Worm (Caenorhabditis elegans) whole organism, young adult: ENCODE data around the gene C02F5.12.

Source experiments
- B0261.1 ChIP-seq: sonication (generic microtip); optimal IDR thresholded peaks from 2 replicates; lab custom pipeline; 2016; ENCODE audit warnings: mild to moderate bottlenecking, missing genetic modification characterization, moderate library complexity, missing compliant biosample characterization
- C17E4.6 ChIP-seq: fragments of 200-800 bp; sonication (Bioruptor generic); IDR thresholded peaks from 2 replicates; pipeline ENCODE4 v1.3.6; 2022; ENCODE audit warnings: missing genetic modification reagents, missing genetic modification characterization, missing compliant biosample characterization
- D2030.7 ChIP-seq: fragments of 200-800 bp; sonication (Bioruptor generic); IDR thresholded peaks from 2 replicates; pipeline ENCODE4 v1.3.6; 2022; ENCODE audit warnings: missing genetic modification reagents, missing genetic modification characterization, missing compliant biosample characterization
- F10E7.11 ChIP-seq: sonication (generic microtip); optimal IDR thresholded peaks from 2 replicates; lab custom pipeline; 2017; ENCODE audit warnings: mild to moderate bottlenecking, missing genetic modification characterization, moderate library complexity, missing compliant biosample characterization
- F22D6.2 ChIP-seq: sonication (generic microtip); optimal IDR thresholded peaks from 2 replicates; lab custom pipeline; 2016; ENCODE audit warnings: mild to moderate bottlenecking, missing genetic modification characterization, missing compliant biosample characterization
- F37B4.10 ChIP-seq: fragments of 200-800 bp; sonication (Bioruptor generic); IDR thresholded peaks from 2 replicates; pipeline ENCODE4 v1.3.6; 2022; ENCODE audit warnings: missing genetic modification characterization, missing compliant biosample characterization
- K12H6.12 ChIP-seq: fragments of 200-800 bp; sonication (Bioruptor generic); optimal IDR thresholded peaks from 2 replicates; lab custom pipeline; 2018; ENCODE audit warnings: mild to moderate bottlenecking, missing genetic modification characterization, missing compliant biosample characterization
- T26A5.8 ChIP-seq: sonication (generic microtip); optimal IDR thresholded peaks from 2 replicates; lab custom pipeline; 2016; ENCODE audit warnings: missing genetic modification characterization, missing compliant biosample characterization
- Y56A3A.18 ChIP-seq: fragments of 200-800 bp; sonication (Bioruptor generic); IDR thresholded peaks from 2 replicates; pipeline ENCODE4 v1.3.6; 2022; ENCODE audit warnings: missing genetic modification reagents, missing genetic modification characterization, missing compliant biosample characterization
- Y95B8A.8 ChIP-seq: fragments of 200-800 bp; sonication (Bioruptor generic); IDR thresholded peaks from 2 replicates; pipeline ENCODE4 v1.3.6; 2022; ENCODE audit warnings: missing genetic modification reagents, missing genetic modification characterization, missing compliant biosample characterization
- ama-1 ChIP-seq, 3 experiments: fragments of 150-350 bp in 1 of 3; sonication (generic microtip) in 2 of 3; optimal IDR thresholded peaks; 2 replicates each; lab custom pipeline; 2014 to 2018; ENCODE audit warnings: missing biosample characterization in 2 of 3, missing genetic modification characterization in 2 of 3, missing genetic modification reagents in 2 of 3
- aptf-3 ChIP-seq: fragments of 200-800 bp; sonication (Bioruptor generic); IDR thresholded peaks from 2 replicates; pipeline ENCODE4 v1.3.6; 2022; ENCODE audit warnings: missing genetic modification characterization, missing compliant biosample characterization
- attf-3 ChIP-seq: fragments of 200-800 bp; sonication (Bioruptor generic); conservative IDR thresholded peaks from 2 replicates; pipeline ENCODE4 v1.3.6; 2022; ENCODE audit warnings: missing genetic modification reagents, missing genetic modification characterization, missing compliant biosample characterization
- bed-1 ChIP-seq: fragments of 200-800 bp; sonication (Bioruptor generic); IDR thresholded peaks from 2 replicates; pipeline ENCODE4 v1.3.6; 2022; ENCODE audit warnings: missing genetic modification reagents, missing genetic modification characterization, missing compliant biosample characterization
- ceh-100 ChIP-seq: fragments of 200-800 bp; sonication (Bioruptor generic); IDR thresholded peaks from 2 replicates; pipeline ENCODE4 v1.3.6; 2022; ENCODE audit warnings: missing genetic modification reagents, missing genetic modification characterization, missing compliant biosample characterization
- ceh-27 ChIP-seq: fragments of 200-800 bp; sonication (Bioruptor generic); optimal IDR thresholded peaks from 2 replicates; lab custom pipeline; 2018; ENCODE audit warnings: mild to moderate bottlenecking, missing genetic modification characterization, moderate library complexity, missing compliant biosample characterization
- ceh-79 ChIP-seq: sonication (generic microtip); optimal IDR thresholded peaks from 2 replicates; lab custom pipeline; 2017; ENCODE audit warnings: mild to moderate bottlenecking, missing genetic modification characterization, missing compliant biosample characterization
- chd-7 ChIP-seq: sonication (generic microtip); optimal IDR thresholded peaks from 2 replicates; lab custom pipeline; 2016; ENCODE audit warnings: mild to moderate bottlenecking, missing genetic modification characterization, moderate library complexity, missing compliant biosample characterization
- die-1 ChIP-seq: sonication (generic microtip); optimal IDR thresholded peaks from 2 replicates; lab custom pipeline; 2016; ENCODE audit warnings: missing genotype, mild to moderate bottlenecking, missing genetic modification characterization, missing compliant biosample characterization
- egl-44 ChIP-seq: fragments of 200-800 bp; sonication (Bioruptor generic); IDR thresholded peaks from 2 replicates; pipeline ENCODE4 v1.3.6; 2022; ENCODE audit warnings: missing genetic modification reagents, missing genetic modification characterization, missing compliant biosample characterization
- egrh-3 ChIP-seq: fragments of 200-800 bp; sonication (Bioruptor generic); IDR thresholded peaks from 2 replicates; pipeline ENCODE4 v1.3.6; 2022; ENCODE audit warnings: missing genetic modification reagents, missing genetic modification characterization, missing compliant biosample characterization
- ekl-4 ChIP-seq: fragments of 200-800 bp; sonication (Bioruptor generic); IDR thresholded peaks from 2 replicates; pipeline ENCODE4 v1.3.6; 2022; ENCODE audit warnings: missing genetic modification reagents, missing genetic modification characterization, missing compliant biosample characterization
- gei-17 ChIP-seq: fragments of 200-800 bp; sonication (Bioruptor generic); optimal IDR thresholded peaks from 2 replicates; lab custom pipeline; 2018; ENCODE audit warnings: mild to moderate bottlenecking, missing genetic modification characterization, missing compliant biosample characterization
- hlh-12 ChIP-seq: sonication (generic microtip); optimal IDR thresholded peaks from 2 replicates; lab custom pipeline; 2016; ENCODE audit warnings: missing genetic modification characterization, missing compliant biosample characterization
- hlh-26 ChIP-seq: fragments of 200-800 bp; sonication (Bioruptor generic); conservative IDR thresholded peaks from 2 replicates; pipeline ENCODE4 v1.3.6; 2022; ENCODE audit warnings: missing genetic modification reagents, missing genetic modification characterization, missing compliant biosample characterization
- hmg-20 ChIP-seq: fragments of 200-800 bp; sonication (Bioruptor generic); IDR thresholded peaks from 2 replicates; pipeline ENCODE4 v1.3.6; 2022; ENCODE audit warnings: missing genetic modification reagents, missing genetic modification characterization, missing compliant biosample characterization
- hrde-1 ChIP-seq: sonication (generic microtip); optimal IDR thresholded peaks from 2 replicates; lab custom pipeline; 2016; ENCODE audit warnings: missing genetic modification characterization, mild to moderate bottlenecking, missing compliant biosample characterization, moderate library complexity, missing genotype, missing genetic modification reagents, borderline replicate concordance
- lag-1 ChIP-seq: fragments of 200-800 bp; sonication (Bioruptor generic); IDR thresholded peaks from 2 replicates; pipeline ENCODE4 v1.3.6; 2022; ENCODE audit warnings: missing genetic modification reagents, missing genetic modification characterization, missing compliant biosample characterization
- lin-35 ChIP-seq, 3 experiments: fragments of 150-350 bp in 2 of 3; sonication (generic microtip) in 1 of 3; optimal IDR thresholded peaks; 2 replicates each; lab custom pipeline; 2014 to 2018; ENCODE audit warnings: missing biosample characterization in 3 of 3, missing genetic modification characterization in 3 of 3, missing genetic modification reagents in 3 of 3
- madf-10 ChIP-seq: sonication (generic microtip); optimal IDR thresholded peaks from 2 replicates; lab custom pipeline; 2016; ENCODE audit warnings: mild to moderate bottlenecking, missing genetic modification characterization, missing compliant biosample characterization
- madf-3 ChIP-seq: fragments of 200-800 bp; sonication (Bioruptor generic); IDR thresholded peaks from 2 replicates; pipeline ENCODE4 v1.3.6; 2022; ENCODE audit warnings: missing genetic modification reagents, missing genetic modification characterization, missing compliant biosample characterization
- madf-6 ChIP-seq: fragments of 200-800 bp; sonication (Bioruptor generic); IDR thresholded peaks from 2 replicates; pipeline ENCODE4 v1.3.6; 2022; ENCODE audit warnings: missing genetic modification reagents, missing genetic modification characterization, missing compliant biosample characterization
- nfya-1 ChIP-seq: sonication (generic microtip); optimal IDR thresholded peaks from 2 replicates; lab custom pipeline; 2017; ENCODE audit warnings: antibody characterized with exemption, missing compliant biosample characterization, missing genetic modification characterization, borderline replicate concordance; ENCODE audit not compliant: insufficient read depth
- nhr-120 ChIP-seq: fragments of 200-800 bp; sonication (Bioruptor generic); IDR thresholded peaks from 2 replicates; pipeline ENCODE4 v1.3.6; 2022; ENCODE audit warnings: missing genetic modification characterization, missing compliant biosample characterization
- repo-1 ChIP-seq: sonication (generic microtip); optimal IDR thresholded peaks from 2 replicates; lab custom pipeline; 2017; ENCODE audit warnings: mild to moderate bottlenecking, missing genetic modification characterization, missing compliant biosample characterization
- rpc-1 ChIP-seq, 2 experiments: fragments of 150-350 bp in 1 of 2; sonication (generic microtip) in 1 of 2; optimal IDR thresholded peaks; 2 replicates each; lab custom pipeline; 2014 to 2018; ENCODE audit warnings: missing biosample characterization in 1 of 2, missing genetic modification characterization in 1 of 2, missing genetic modification reagents in 1 of 2, missing genotype in 1 of 2
- snpc-1.3 ChIP-seq: sonication (generic microtip); optimal IDR thresholded peaks from 2 replicates; lab custom pipeline; 2017; ENCODE audit warnings: missing genetic modification characterization, mild to moderate bottlenecking, missing compliant biosample characterization, antibody characterized with exemption, moderate library complexity, missing genotype, missing genetic modification reagents; ENCODE audit not compliant: insufficient read depth
- snpc-3.4 ChIP-seq: sonication (generic microtip); optimal IDR thresholded peaks from 2 replicates; lab custom pipeline; 2017; ENCODE audit warnings: missing genetic modification characterization, mild to moderate bottlenecking, missing compliant biosample characterization, antibody characterized with exemption, moderate library complexity, missing genotype, missing genetic modification reagents
- tbp1 ChIP-seq: fragments of 200-800 bp; sonication (Bioruptor generic); optimal IDR thresholded peaks from 2 replicates; lab custom pipeline; 2018; ENCODE audit warnings: mild to moderate bottlenecking, missing genetic modification characterization, missing compliant biosample characterization
- tbx-9 ChIP-seq: sonication (generic microtip); optimal IDR thresholded peaks from 2 replicates; lab custom pipeline; 2016; ENCODE audit warnings: borderline replicate concordance, missing genetic modification characterization, inconsistent platforms, missing compliant biosample characterization
- xnd-1 ChIP-seq: sonication (generic microtip); optimal IDR thresholded peaks from 2 replicates; lab custom pipeline; 2016; ENCODE audit warnings: missing genotype, missing genetic modification reagents, missing genetic modification characterization, missing compliant biosample characterization
- zfh-2 ChIP-seq: fragments of 200-800 bp; sonication (Bioruptor generic); conservative IDR thresholded peaks from 2 replicates; pipeline ENCODE4 v1.3.6; 2022; ENCODE audit warnings: missing genetic modification reagents, missing genetic modification characterization, missing compliant biosample characterization
- zim-3 ChIP-seq: sonication (generic microtip); optimal IDR thresholded peaks from 2 replicates; lab custom pipeline; 2017; ENCODE audit warnings: mild to moderate bottlenecking, missing genetic modification characterization, moderate library complexity, missing compliant biosample characterization
- ztf-26 ChIP-seq: sonication (generic microtip); optimal IDR thresholded peaks from 2 replicates; lab custom pipeline; 2017; ENCODE audit warnings: missing genetic modification characterization, missing compliant biosample characterization
- ztf-6 ChIP-seq: fragments of 200-800 bp; sonication (Bioruptor generic); IDR thresholded peaks from 2 replicates; pipeline ENCODE4 v1.3.6; 2022; ENCODE audit warnings: missing genetic modification reagents, missing genetic modification characterization, missing compliant biosample characterization

C02F5.12 gene

ce11 chrIII:8286824-8287223, 44.0 kb upstream of the C02F5.12 start:
- TF ChIP-seq snpc-3.4 (tag; lab: Kevin White, UChicago) (no peak), B0261.1 (tag; lab: Kevin White, UChicago) (no peak), lag-1 (no peak), rpc-1 (optimal IDR thresholded peaks at IDR 0.05; lab: Kevin White, UChicago) (no peak), rpc-1 (tag; optimal IDR thresholded peaks at IDR 0.05; lab: Kevin White, UChicago) (no peak), lin-35 (GFP tag; optimal IDR thresholded peaks at IDR 0.05; lab: Kevin White, UChicago) (no peak), zim-3 (tag; lab: Kevin White, UChicago) (no peak), die-1 (tag; lab: Kevin White, UChicago) (no peak), egl-44 (GFP tag; lab: Robert Waterston, UW) (no peak), Y56A3A.18 (no peak), Y95B8A.8 (GFP tag; lab: Robert Waterston, UW) (no peak), chd-7 (no peak), tbp1 (no peak), bed-1 (no peak), F10E7.11 (tag; lab: Kevin White, UChicago) (no peak), attf-3 (GFP tag; lab: Robert Waterston, UW) (no peak), hrde-1 (no peak), nhr-120 (GFP tag; lab: Robert Waterston, UW) (no peak), repo-1 (tag; lab: Kevin White, UChicago) (no peak), ztf-6 (GFP tag; lab: Robert Waterston, UW) (no peak), gei-17 (no peak)

ce11 chrIII:8286003-8286402, 43.2 kb upstream of the C02F5.12 start:
- TF ChIP-seq zfh-2 (GFP tag; lab: Robert Waterston, UW) (no peak), ceh-27 (GFP tag; lab: Kevin White, UChicago) (peak; percentile 18)
- TF ChIP-seq, all 124 proteins: peak for 1

ce11 chrIII:8283525-8283924, 40.7 kb upstream of the C02F5.12 start:
- TF ChIP-seq K12H6.12 (tag; lab: Kevin White, UChicago) = no peak
- TF ChIP-seq tbx-9 (tag; lab: Kevin White, UChicago) = no peak
- no peak for TF ChIP-seq egrh-3 (GFP tag; lab: Robert Waterston, UW)
- no peak for TF ChIP-seq hlh-12 (tag; lab: Kevin White, UChicago)
- no peak for TF ChIP-seq F37B4.10
- TF ChIP-seq madf-3 (GFP tag; lab: Robert Waterston, UW) = no peak
- TF ChIP-seq Y56A3A.18 = no peak
- no peak for TF ChIP-seq hlh-26
- TF ChIP-seq rpc-1 (optimal IDR thresholded peaks at IDR 0.05; lab: Kevin White, UChicago) = no peak
- TF ChIP-seq rpc-1 (tag; optimal IDR thresholded peaks at IDR 0.05; lab: Kevin White, UChicago) = no peak
- TF ChIP-seq D2030.7 (GFP tag; lab: Robert Waterston, UW) = no peak
- no peak for TF ChIP-seq chd-7
- TF ChIP-seq madf-6 (GFP tag; lab: Robert Waterston, UW) = no peak
- no peak for TF ChIP-seq snpc-1.3 (tag; lab: Kevin White, UChicago)
- no peak for TF ChIP-seq B0261.1 (tag; lab: Kevin White, UChicago)
- TF ChIP-seq ekl-4 = no peak
- TF ChIP-seq, all 124 proteins: peak for 0

- TF ChIP-seq ceh-79 (tag; lab: Kevin White, UChicago) = no peak
- TF ChIP-seq madf-10 (tag; lab: Kevin White, UChicago) = no peak
- TF ChIP-seq ztf-6 (GFP tag; lab: Robert Waterston, UW) = no peak
- no peak for TF ChIP-seq repo-1 (tag; lab: Kevin White, UChicago)
- no peak for TF ChIP-seq ama-1 (optimal IDR thresholded peaks at IDR 0.05; lab: Kevin White, UChicago)
- no peak for TF ChIP-seq ama-1 (GFP tag; optimal IDR thresholded peaks at IDR 0.05; lab: Kevin White, UChicago)
- no peak for TF ChIP-seq xnd-1 (tag; lab: Kevin White, UChicago)
- no peak for TF ChIP-seq aptf-3
- TF ChIP-seq nfya-1 (tag; lab: Kevin White, UChicago) = no peak
- no peak for TF ChIP-seq ceh-100 (GFP tag; lab: Robert Waterston, UW)
- no peak for TF ChIP-seq C17E4.6 (GFP tag; lab: Robert Waterston, UW)
- TF ChIP-seq snpc-3.4 (tag; lab: Kevin White, UChicago) = no peak
- TF ChIP-seq T26A5.8 (tag; lab: Kevin White, UChicago) = no peak
- no peak for TF ChIP-seq hmg-20 (GFP tag; lab: Robert Waterston, UW)
- TF ChIP-seq ceh-27 (GFP tag; lab: Kevin White, UChicago) = no peak
- TF ChIP-seq ztf-26 (tag; lab: Kevin White, UChicago) = no peak
- TF ChIP-seq F22D6.2 (tag; lab: Kevin White, UChicago) = no peak
Measured at ce11 chrIII:8281310-8281709, 38.5 kb upstream of the C02F5.12 start.
